Worm (Caenorhabditis elegans): ENCODE results near the gene dod-24.

The dod-24 gene

DNA sequence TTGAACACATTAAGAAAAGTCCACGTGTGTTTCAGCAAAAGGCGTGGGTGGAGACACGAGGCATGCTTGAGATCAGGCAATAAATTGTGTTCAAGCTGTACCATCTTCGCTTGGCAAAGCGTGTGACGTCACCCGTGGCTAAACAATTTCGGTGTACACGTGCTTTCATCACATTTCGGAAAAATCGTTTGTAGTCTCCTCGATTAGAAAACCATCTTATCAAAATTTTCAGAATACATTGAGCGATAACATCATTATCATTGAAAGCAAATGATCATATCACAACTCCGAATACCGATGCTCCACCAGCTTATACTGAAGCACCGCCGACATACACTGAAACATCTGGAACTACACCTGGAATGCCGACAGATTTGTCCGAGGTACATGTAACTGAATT lies 39.6 kb downstream of the dod-24 start:
- no peak for TF ChIP-seq unc-62 (GFP tag; optimal IDR thresholded peaks at IDR 0.05)

ce11 chrIV:12900267-12900666 lies 40.9 kb downstream of the dod-24 start, which contains the start of gene K08D8.10:
Gene K08D8.10 (plus strand): TSS chrIV:12900567.
- TF ChIP-seq unc-62 (GFP tag; optimal IDR thresholded peaks at IDR 0.05): no peak

DNA sequence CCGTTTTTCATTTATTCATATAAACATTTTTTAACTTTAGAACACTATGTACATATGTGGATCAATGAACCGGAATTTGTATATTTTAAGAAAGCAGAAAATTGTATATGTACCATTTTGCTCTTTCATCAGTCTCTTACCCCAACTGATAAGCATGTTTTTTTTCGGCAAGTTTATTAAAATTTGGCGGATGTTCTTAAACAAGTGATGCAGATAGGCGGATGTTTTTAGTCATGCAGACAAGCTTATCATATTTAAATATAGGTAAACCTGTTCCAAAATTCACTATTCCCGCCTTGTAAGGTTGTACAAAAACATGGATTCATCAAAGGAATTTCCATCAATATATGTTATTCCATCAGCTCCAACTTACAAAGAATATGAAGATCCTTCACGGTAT lies 41.8 kb downstream of the dod-24 start, which contains the start of gene K08D8.9:
K08D8.9 (plus strand) TSS at position 301 of the 400 bp plus-strand sequence.
- no peak for TF ChIP-seq unc-62 (GFP tag; optimal IDR thresholded peaks at IDR 0.05)

DNA sequence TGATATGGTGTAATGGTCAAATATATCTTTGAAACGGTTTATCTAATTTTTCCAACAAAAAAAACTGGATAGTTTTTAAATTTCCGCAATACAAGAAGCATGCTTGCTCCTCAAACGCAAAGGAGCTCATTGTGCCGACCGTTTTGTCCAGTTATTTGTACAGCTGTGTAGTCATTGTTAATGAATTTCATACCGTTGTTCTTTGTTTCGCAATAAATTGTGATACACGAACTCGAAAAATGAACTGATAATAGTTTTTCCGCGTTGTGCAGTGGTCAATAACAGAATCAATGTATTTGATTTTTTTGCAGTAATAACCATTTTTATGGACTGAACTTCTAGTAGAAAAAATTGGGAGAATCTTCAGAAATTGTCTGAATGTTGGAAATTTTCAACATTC lies 42.3 kb downstream of the dod-24 start:
- no peak for TF ChIP-seq unc-62 (GFP tag; optimal IDR thresholded peaks at IDR 0.05)

- no peak for TF ChIP-seq unc-62 (GFP tag; optimal IDR thresholded peaks at IDR 0.05)
Measured at ce11 chrIV:12897146-12897545, 44.0 kb downstream of the dod-24 start.

ce11 chrIV:12896371-12896882 lies 44.7 kb downstream of the dod-24 start, which contains the start of gene K08D8.7:
Gene K08D8.7 (plus strand): TSS chrIV:12896832.
- TF ChIP-seq unc-62 (GFP tag; optimal IDR thresholded peaks at IDR 0.05): no peak

DNA sequence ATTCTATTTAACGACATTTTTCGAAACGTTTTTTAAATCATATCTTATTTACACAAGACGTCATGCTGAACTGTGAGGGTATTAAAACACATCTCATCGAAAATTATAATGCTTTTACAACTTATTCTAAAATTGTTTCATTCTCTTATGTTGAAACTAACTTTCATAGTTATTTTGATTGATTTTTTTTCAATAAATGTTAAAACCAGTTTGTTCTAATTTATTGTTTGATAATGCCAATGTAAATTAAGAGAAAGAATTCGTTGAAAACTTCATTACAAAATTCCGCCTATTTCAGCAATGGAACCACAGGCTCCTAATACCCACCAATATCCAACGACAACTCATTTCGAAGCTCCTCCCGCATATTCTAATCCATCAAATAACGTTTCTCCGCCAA lies 46.2 kb downstream of the dod-24 start, which contains the start of gene K08D8.11:
K08D8.11 (plus strand) TSS at position 301 of the 400 bp plus-strand sequence.
- no peak for TF ChIP-seq unc-62 (GFP tag; optimal IDR thresholded peaks at IDR 0.05)

- no peak for TF ChIP-seq unc-62 (GFP tag; optimal IDR thresholded peaks at IDR 0.05)
Measured at ce11 chrIV:12893166-12893565, 48.0 kb downstream of the dod-24 start, which contains the start of gene K08D8.12. Gene K08D8.12 (plus strand): TSS chrIV:12893466.

DNA sequence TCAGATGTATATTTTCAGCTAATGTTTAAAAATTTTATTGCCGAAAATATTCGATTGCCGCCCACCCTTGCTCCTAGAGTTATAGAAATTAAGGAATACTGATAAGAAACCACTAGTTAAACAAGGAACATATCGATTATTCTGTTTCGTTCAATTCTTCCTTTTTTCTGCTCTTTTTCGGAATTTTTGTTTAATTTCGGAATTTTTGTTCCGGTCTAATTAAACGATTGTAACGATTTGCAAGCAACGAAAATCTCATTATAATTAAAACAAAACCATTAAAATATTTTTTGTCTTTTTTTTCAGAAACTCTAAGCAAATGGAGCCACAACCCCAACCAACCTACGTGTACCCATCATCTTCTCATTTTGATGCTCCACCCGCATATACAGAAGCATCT lies 49.0 kb downstream of the dod-24 start, which contains the start of gene K08D8.1:
K08D8.1 (plus strand) TSS at position 301 of the 400 bp plus-strand sequence.
- TF ChIP-seq unc-62 (GFP tag; optimal IDR thresholded peaks at IDR 0.05): no peak

ce11 chrIV:12891080-12891479 lies 50.1 kb downstream of the dod-24 start:
- TF ChIP-seq unc-62 (GFP tag; optimal IDR thresholded peaks at IDR 0.05): no peak

ce11 chrIV:12890445-12890844 lies 50.7 kb downstream of the dod-24 start, which contains the start of gene K08D8.6:
Gene K08D8.6 (minus strand): TSS chrIV:12890508.
- TF ChIP-seq unc-62 (GFP tag; optimal IDR thresholded peaks at IDR 0.05): no peak
